Worm (Caenorhabditis elegans): ENCODE measurements around the gene nspg-10.

Gene nspg-10

DNA sequence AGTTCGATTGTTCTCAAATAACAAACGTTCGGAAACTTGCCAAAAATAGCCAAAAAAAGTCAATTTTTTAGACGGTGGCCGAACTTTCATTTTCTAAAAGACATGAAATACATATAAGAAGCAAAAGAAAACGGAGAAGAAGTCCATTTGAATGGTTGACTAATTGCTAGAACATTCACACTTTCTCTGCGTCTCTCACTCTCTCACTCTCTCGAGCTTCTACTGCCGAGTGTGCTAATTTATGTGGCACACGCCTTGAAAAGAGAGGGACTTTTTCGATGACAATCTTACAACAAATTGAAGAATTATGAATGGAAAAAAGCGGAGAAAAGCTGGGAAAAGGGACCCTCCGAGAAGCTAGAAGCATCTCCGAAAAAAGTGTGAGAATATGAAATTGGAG lies 31.5 kb upstream of the nspg-10 start:
- TF ChIP-seq T22C8.4 (GFP tag; IDR thresholded peaks at IDR 0.05) (no peak), tab-1 (GFP tag; IDR thresholded peaks at IDR 0.05) (no peak), klf-2 (GFP tag; conservative IDR thresholded peaks at IDR 0.05) (no peak), ref-1 (GFP tag; conservative IDR thresholded peaks at IDR 0.05) (no peak), flt-1 (GFP tag; IDR thresholded peaks at IDR 0.05) (no peak), ztf-29 (GFP tag; IDR thresholded peaks at IDR 0.05) (no peak), ztf-23 (GFP tag; IDR thresholded peaks at IDR 0.05) (no peak), med-1 (GFP tag; optimal IDR thresholded peaks at IDR 0.05; ENCODE audit: insufficient read depth) (no peak), cog-1 (tag; optimal IDR thresholded peaks at IDR 0.05) (no peak)

DNA sequence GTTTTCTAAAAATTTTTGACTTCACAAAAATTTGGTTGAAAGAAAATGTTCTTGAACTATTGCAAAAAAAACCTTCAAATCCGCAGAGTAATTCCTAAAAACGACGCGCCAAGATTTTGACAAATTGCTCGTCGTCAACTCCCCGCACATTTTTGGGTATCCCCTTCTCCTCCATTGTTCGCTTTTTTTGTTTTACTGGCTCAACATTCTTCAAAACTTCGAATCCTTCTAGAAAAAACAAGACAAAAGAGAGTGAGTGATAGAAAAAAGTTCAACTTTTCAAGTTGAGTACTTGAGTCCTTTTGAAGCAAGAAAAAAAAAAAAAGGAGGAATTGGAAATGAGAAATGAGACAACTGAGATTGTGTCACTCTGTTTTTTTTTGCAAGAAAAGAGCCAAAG lies 28.7 kb upstream of the nspg-10 start:
- TF ChIP-seq flt-1 (GFP tag; IDR thresholded peaks at IDR 0.05): no peak
- TF ChIP-seq tab-1 (GFP tag; IDR thresholded peaks at IDR 0.05): no peak
- no peak for TF ChIP-seq T22C8.4 (GFP tag; IDR thresholded peaks at IDR 0.05)
- no peak for TF ChIP-seq med-1 (GFP tag; optimal IDR thresholded peaks at IDR 0.05; ENCODE audit: insufficient read depth)

- TF ChIP-seq ref-1 (GFP tag; conservative IDR thresholded peaks at IDR 0.05): no peak
- TF ChIP-seq flt-1 (GFP tag; IDR thresholded peaks at IDR 0.05): no peak
- no peak for TF ChIP-seq cog-1 (tag; optimal IDR thresholded peaks at IDR 0.05)
- no peak for TF ChIP-seq med-1 (GFP tag; optimal IDR thresholded peaks at IDR 0.05; ENCODE audit: insufficient read depth)
- no peak for TF ChIP-seq klf-2 (GFP tag; conservative IDR thresholded peaks at IDR 0.05)
- TF ChIP-seq ztf-29 (GFP tag; IDR thresholded peaks at IDR 0.05): no peak
- TF ChIP-seq T22C8.4 (GFP tag; IDR thresholded peaks at IDR 0.05): no peak
- TF ChIP-seq ztf-23 (GFP tag; IDR thresholded peaks at IDR 0.05): no peak
- no peak for TF ChIP-seq tab-1 (GFP tag; IDR thresholded peaks at IDR 0.05)
Observed at ce11 chrIV:4579472-4579871, 26.1 kb upstream of the nspg-10 start.

- TF ChIP-seq ref-1 (GFP tag; conservative IDR thresholded peaks at IDR 0.05): no peak
- TF ChIP-seq ztf-23 (GFP tag; IDR thresholded peaks at IDR 0.05): no peak
- no peak for TF ChIP-seq klf-2 (GFP tag; conservative IDR thresholded peaks at IDR 0.05)
- no peak for TF ChIP-seq flt-1 (GFP tag; IDR thresholded peaks at IDR 0.05)
Observed at ce11 chrIV:4585991-4586390, 19.6 kb upstream of the nspg-10 start.

DNA sequence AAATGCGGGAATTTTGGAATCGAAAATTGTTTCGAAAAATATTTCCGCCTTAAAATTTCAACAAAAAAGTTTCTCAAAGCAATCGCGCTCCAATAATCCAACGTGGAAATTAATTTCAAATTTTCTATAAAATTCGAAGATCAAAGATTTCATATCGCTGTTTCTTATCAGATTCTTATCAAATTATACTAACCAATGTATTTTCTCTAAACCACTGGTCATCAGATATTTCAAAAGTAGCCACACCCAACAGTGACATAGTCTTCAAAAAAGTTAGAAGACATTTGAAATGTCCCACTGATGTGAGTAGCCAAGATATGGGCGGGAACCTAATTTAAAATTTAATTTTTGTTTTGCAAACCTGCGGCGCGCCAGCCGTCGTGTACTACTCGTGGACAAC lies 18.1 kb upstream of the nspg-10 start:
- TF ChIP-seq cog-1 (tag; optimal IDR thresholded peaks at IDR 0.05) (no peak), ref-1 (GFP tag; conservative IDR thresholded peaks at IDR 0.05) (no peak), T22C8.4 (GFP tag; IDR thresholded peaks at IDR 0.05) (no peak), med-1 (GFP tag; optimal IDR thresholded peaks at IDR 0.05; ENCODE audit: insufficient read depth) (no peak)

DNA sequence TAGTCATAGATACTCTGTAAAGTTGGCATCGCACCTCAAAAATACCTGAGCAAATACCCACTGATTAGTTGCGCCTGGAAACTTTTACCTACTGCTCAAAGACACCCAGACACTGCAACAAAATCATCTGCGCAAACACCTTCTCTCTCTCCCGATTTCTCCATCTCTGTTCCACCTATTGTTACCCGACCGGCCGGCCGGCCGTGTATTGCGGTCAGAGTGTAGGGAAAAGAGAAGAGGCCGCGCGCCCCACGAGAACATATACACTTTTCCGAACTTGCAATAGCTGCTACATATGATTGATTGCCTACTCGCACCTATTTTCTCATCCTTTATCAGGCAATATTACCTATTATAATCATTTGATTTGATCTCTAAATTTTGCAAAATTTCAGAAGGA lies 17.2 kb upstream of the nspg-10 start:
- TF ChIP-seq ztf-29 (GFP tag; IDR thresholded peaks at IDR 0.05) (no peak), cog-1 (tag; optimal IDR thresholded peaks at IDR 0.05) (peak; percentile 14)

DNA sequence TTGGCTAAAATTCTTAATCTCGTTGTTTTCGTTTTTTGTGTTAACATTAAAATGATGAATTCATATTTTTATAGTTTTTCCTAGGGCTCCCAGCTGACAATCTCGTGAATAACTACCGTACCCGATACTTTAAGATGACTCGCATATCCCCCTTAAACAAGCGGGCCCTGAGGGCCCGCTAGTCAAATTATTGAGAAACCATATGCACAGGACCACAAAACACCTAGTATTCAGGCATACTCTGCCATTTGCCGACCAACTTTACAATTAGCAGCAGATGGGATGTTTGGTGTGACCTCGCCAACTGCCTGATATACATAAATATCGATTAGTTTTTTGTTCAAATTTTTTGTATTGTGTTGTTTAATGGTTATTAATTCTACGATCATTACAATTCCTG lies 8.8 kb upstream of the nspg-10 start, which contains the start of gene F19C7.3:
F19C7.3 (plus strand) TSS at position 301 of the 400 bp plus-strand sequence.
- TF ChIP-seq T22C8.4 (GFP tag; IDR thresholded peaks at IDR 0.05) (no peak), flt-1 (GFP tag; IDR thresholded peaks at IDR 0.05) (no peak), ref-1 (GFP tag; conservative IDR thresholded peaks at IDR 0.05) (no peak), klf-2 (GFP tag; conservative IDR thresholded peaks at IDR 0.05) (no peak), med-1 (GFP tag; optimal IDR thresholded peaks at IDR 0.05; ENCODE audit: insufficient read depth) (no peak), cog-1 (tag; optimal IDR thresholded peaks at IDR 0.05) (no peak), ztf-29 (GFP tag; IDR thresholded peaks at IDR 0.05) (no peak), ztf-23 (GFP tag; IDR thresholded peaks at IDR 0.05) (no peak), tab-1 (GFP tag; IDR thresholded peaks at IDR 0.05) (no peak)

DNA sequence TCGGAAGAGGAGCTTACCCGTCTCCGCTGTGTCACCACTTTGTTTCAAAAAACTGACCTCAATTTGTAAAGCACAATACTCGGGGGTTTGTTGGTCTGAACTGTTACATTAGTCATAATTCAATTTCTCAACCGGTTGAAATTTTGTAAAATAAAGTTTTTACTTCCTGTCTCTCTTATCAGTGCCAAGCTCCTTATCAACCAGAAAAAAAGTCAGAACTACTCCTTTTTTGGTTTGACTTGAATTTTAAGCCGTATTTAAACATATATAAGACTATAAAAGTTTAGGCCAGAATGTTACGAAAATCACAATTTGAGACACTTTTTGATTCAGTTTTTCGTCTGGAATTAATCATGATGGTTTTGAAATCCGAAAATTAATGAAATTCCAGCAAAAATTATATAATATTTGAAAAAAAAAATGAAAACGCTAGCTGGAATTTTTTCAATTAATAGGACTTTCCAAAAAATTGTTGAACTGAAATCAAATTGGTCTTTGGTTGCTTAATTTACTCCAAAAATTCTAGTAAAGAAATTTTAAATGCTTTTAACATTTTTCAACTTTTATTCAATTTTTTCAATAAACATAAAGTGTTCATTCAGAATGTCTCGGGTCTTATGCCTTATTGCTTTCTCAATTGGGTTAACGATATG lies 6.1 kb upstream of the nspg-10 start, which contains the start of gene F19C7.2:
F19C7.2 (plus strand) TSS at position 603 of the 653 bp plus-strand sequence.
- TF ChIP-seq ref-1 (GFP tag; conservative IDR thresholded peaks at IDR 0.05) (no peak), tab-1 (GFP tag; IDR thresholded peaks at IDR 0.05) (no peak), med-1 (GFP tag; optimal IDR thresholded peaks at IDR 0.05; ENCODE audit: insufficient read depth) (no peak), ztf-23 (GFP tag; IDR thresholded peaks at IDR 0.05) (no peak), cog-1 (tag; optimal IDR thresholded peaks at IDR 0.05) (no peak), flt-1 (GFP tag; IDR thresholded peaks at IDR 0.05) (no peak), klf-2 (GFP tag; conservative IDR thresholded peaks at IDR 0.05) (no peak), ztf-29 (GFP tag; IDR thresholded peaks at IDR 0.05) (no peak), T22C8.4 (GFP tag; IDR thresholded peaks at IDR 0.05) (no peak)

DNA sequence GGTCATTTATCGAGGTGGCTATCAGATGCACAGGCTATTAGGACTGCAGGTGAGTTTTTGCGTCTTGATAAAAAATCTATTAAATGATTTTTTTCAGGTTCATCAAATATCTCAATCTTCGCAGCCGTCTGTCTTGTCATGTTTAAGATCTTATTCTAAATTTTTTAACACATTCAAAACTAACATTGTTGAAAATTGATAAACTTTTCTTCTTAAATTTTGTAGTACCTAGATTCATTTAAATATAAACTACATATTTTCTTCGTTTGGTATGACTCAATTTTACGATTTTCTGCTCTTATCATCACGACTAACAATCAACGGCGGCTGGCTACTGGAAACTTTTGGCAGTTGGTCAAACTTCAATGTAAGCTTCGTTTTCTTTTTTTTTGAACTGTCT lies 3.0 kb upstream of the nspg-10 start, which contains the start of gene F19C7.4:
F19C7.4 (plus strand) TSS at position 301 of the 400 bp plus-strand sequence.
- TF ChIP-seq klf-2 (GFP tag; conservative IDR thresholded peaks at IDR 0.05): no peak
- no peak for TF ChIP-seq tab-1 (GFP tag; IDR thresholded peaks at IDR 0.05)
- no peak for TF ChIP-seq flt-1 (GFP tag; IDR thresholded peaks at IDR 0.05)
- no peak for TF ChIP-seq med-1 (GFP tag; optimal IDR thresholded peaks at IDR 0.05; ENCODE audit: insufficient read depth)
- TF ChIP-seq T22C8.4 (GFP tag; IDR thresholded peaks at IDR 0.05): no peak
- TF ChIP-seq ref-1 (GFP tag; conservative IDR thresholded peaks at IDR 0.05): no peak
- TF ChIP-seq cog-1 (tag; optimal IDR thresholded peaks at IDR 0.05): no peak
- TF ChIP-seq ztf-23 (GFP tag; IDR thresholded peaks at IDR 0.05): no peak

- TF ChIP-seq ztf-29 (GFP tag; IDR thresholded peaks at IDR 0.05): no peak
- TF ChIP-seq ztf-23 (GFP tag; IDR thresholded peaks at IDR 0.05): 0 out of 2 replicates have a peak, but pooled peaks have one; percentile 30
- TF ChIP-seq med-1 (GFP tag; optimal IDR thresholded peaks at IDR 0.05; ENCODE audit: insufficient read depth): no peak
- no peak for TF ChIP-seq klf-2 (GFP tag; conservative IDR thresholded peaks at IDR 0.05)
- no peak for TF ChIP-seq flt-1 (GFP tag; IDR thresholded peaks at IDR 0.05)
- TF ChIP-seq ref-1 (GFP tag; conservative IDR thresholded peaks at IDR 0.05): no peak
Observed at ce11 chrIV:4608661-4609060, 3.1 kb downstream of the nspg-10 start.

Measured in whole organism, midembryonic.